Fruit fly (Drosophila melanogaster) whole organism, embryonic: ENCODE results near the gene Agxt.

Experiments used
- Atf-2 ChIP-seq: fragments of 200-800 bp; sonication (Bioruptor generic); optimal IDR thresholded peaks from 2 replicates; lab custom pipeline; 2016; ENCODE audit warnings: missing biosample characterization, missing genetic modification characterization
- CG10274 ChIP-seq: fragments of 200-800 bp; sonication (Bioruptor generic); optimal IDR thresholded peaks from 3 replicates; lab custom pipeline; 2017; ENCODE audit warnings: missing biosample characterization, mild to moderate bottlenecking, missing genetic modification characterization
- CG11247 ChIP-seq: fragments of 200-800 bp; sonication (Bioruptor generic); IDR thresholded peaks from 2 replicates; pipeline ENCODE4 v1.3.6; 2022; ENCODE audit warnings: missing biosample characterization, missing genetic modification characterization
- CG12391 ChIP-seq: fragments of 200-800 bp; sonication (Bioruptor generic); optimal IDR thresholded peaks from 3 replicates; lab custom pipeline; 2018; ENCODE audit warnings: missing biosample characterization, mild to moderate bottlenecking, missing genetic modification characterization, moderate library complexity
- CG12942 ChIP-seq: fragments of 200-800 bp; sonication (Bioruptor generic); optimal IDR thresholded peaks from 3 replicates; lab custom pipeline; 2016; ENCODE audit warnings: missing biosample characterization, missing genetic modification characterization
- CG13287 ChIP-seq: fragments of 200-800 bp; sonication (Bioruptor generic); IDR thresholded peaks from 2 replicates; pipeline ENCODE4 v1.3.6; 2022; ENCODE audit warnings: missing biosample characterization, missing genetic modification characterization; ENCODE audit not compliant: partially characterized antibody
- CG13624 ChIP-seq: fragments of 200-800 bp; sonication (Bioruptor generic); optimal IDR thresholded peaks from 2 replicates; lab custom pipeline; 2016; ENCODE audit warnings: missing biosample characterization, missing genetic modification characterization
- CG13894 ChIP-seq: fragments of 200-800 bp; sonication (Bioruptor generic); optimal IDR thresholded peaks from 3 replicates; lab custom pipeline; 2018; ENCODE audit warnings: missing biosample characterization, mild to moderate bottlenecking, missing genetic modification characterization, moderate library complexity
- CG15073 ChIP-seq: fragments of 200-800 bp; sonication (Bioruptor generic); optimal IDR thresholded peaks from 2 replicates; lab custom pipeline; 2016; ENCODE audit warnings: missing biosample characterization, missing genetic modification characterization
- CG1603 ChIP-seq: fragments of 200-800 bp; sonication (Bioruptor generic); optimal IDR thresholded peaks from 2 replicates; lab custom pipeline; 2019; ENCODE audit warnings: missing biosample characterization, mild to moderate bottlenecking, missing genetic modification characterization, moderate library complexity
- CG1647 ChIP-seq: fragments of 200-800 bp; sonication (Bioruptor generic); optimal IDR thresholded peaks from 3 replicates; lab custom pipeline; 2016; ENCODE audit warnings: missing biosample characterization, missing genetic modification characterization
- CG16779 ChIP-seq: fragments of 200-800 bp; sonication (Bioruptor generic); IDR thresholded peaks from 2 replicates; pipeline ENCODE4 v1.3.6; 2022; ENCODE audit warnings: missing biosample characterization, missing genetic modification characterization
- CG18011 ChIP-seq: fragments of 200-800 bp; sonication (Bioruptor generic); optimal IDR thresholded peaks from 2 replicates; lab custom pipeline; 2017; ENCODE audit warnings: missing biosample characterization, missing genetic modification characterization, mild to moderate bottlenecking, moderate library complexity, missing genotype
- CG18476 ChIP-seq: fragments of 200-800 bp; sonication (Bioruptor generic); optimal IDR thresholded peaks from 2 replicates; lab custom pipeline; 2016; ENCODE audit warnings: missing biosample characterization, mild to moderate bottlenecking, missing genetic modification characterization
- CG18619 ChIP-seq: fragments of 200-800 bp; sonication (Bioruptor generic); optimal IDR thresholded peaks from 3 replicates; lab custom pipeline; 2017; ENCODE audit warnings: missing biosample characterization, mild to moderate bottlenecking, missing genetic modification characterization
- CG2712 ChIP-seq: fragments of 200-800 bp; optimal IDR thresholded peaks from 3 replicates; lab custom pipeline; 2019; ENCODE audit warnings: missing biosample characterization, mild to moderate bottlenecking, missing genetic modification characterization, moderate library complexity
- CG32532 ChIP-seq: fragments of 200-800 bp; sonication (Bioruptor generic); IDR thresholded peaks from 2 replicates; pipeline ENCODE4 v1.3.6; 2022; ENCODE audit warnings: missing biosample characterization, missing genetic modification characterization
- CG34376 ChIP-seq: fragments of 200-800 bp; sonication (Bioruptor generic); optimal IDR thresholded peaks from 2 replicates; lab custom pipeline; 2018; ENCODE audit warnings: missing biosample characterization, mild to moderate bottlenecking, missing genetic modification characterization
- CG4617 ChIP-seq: fragments of 200-800 bp; sonication (Bioruptor generic); optimal IDR thresholded peaks from 3 replicates; lab custom pipeline; 2016; ENCODE audit warnings: missing biosample characterization, missing genetic modification characterization, borderline replicate concordance
- CG4707 ChIP-seq: fragments of 200-800 bp; sonication (Bioruptor generic); optimal IDR thresholded peaks from 2 replicates; lab custom pipeline; 2018; ENCODE audit warnings: missing biosample characterization, mild to moderate bottlenecking, missing genetic modification characterization, moderate library complexity
- CG8290 ChIP-seq, 3 experiments: fragments of 200-800 bp; sonication (Bioruptor generic); optimal IDR thresholded peaks; 2 replicates each; lab custom pipeline; 2016 to 2019; ENCODE audit warnings: missing biosample characterization in 3 of 3, missing genetic modification characterization in 3 of 3, mild to moderate bottlenecking in 2 of 3, moderate library complexity in 1 of 3
- D ChIP-seq, 2 experiments: fragments of 200-800 bp in 1 of 2; fragments of >200 bp in 1 of 2; sonication (Bioruptor generic) in 1 of 2; optimal IDR thresholded peaks; 2 replicates in 1 of 2; 3 replicates in 1 of 2; lab custom pipeline; 2017; ENCODE audit warnings: mild to moderate bottlenecking in 1 of 2, missing biosample characterization in 1 of 2, missing genetic modification characterization in 1 of 2, missing genetic modification reagents in 1 of 2
- Dll ChIP-seq: fragments of 200-800 bp; sonication (Bioruptor generic); IDR thresholded peaks from 4 replicates; pipeline ENCODE4 v1.3.6; 2022; ENCODE audit warnings: missing biosample characterization, missing genetic modification characterization; ENCODE audit not compliant: partially characterized antibody
- Hey ChIP-seq: fragments of 200-800 bp; sonication (Bioruptor generic); optimal IDR thresholded peaks from 3 replicates; lab custom pipeline; 2018; ENCODE audit warnings: missing biosample characterization, mild to moderate bottlenecking, missing genetic modification characterization
- Hmr ChIP-seq: fragments of 200-800 bp; sonication (Bioruptor generic); optimal IDR thresholded peaks from 3 replicates; lab custom pipeline; 2017; ENCODE audit warnings: mild to moderate bottlenecking, missing biosample characterization, missing genetic modification reagents, missing genetic modification characterization
- Oaz ChIP-seq: fragments of 200-800 bp; sonication (Bioruptor generic); IDR thresholded peaks from 2 replicates; pipeline ENCODE4 v1.3.6; 2022; ENCODE audit warnings: missing biosample characterization, missing genetic modification characterization
- Ptx1 ChIP-seq: fragments of 200-800 bp; sonication (Bioruptor generic); IDR thresholded peaks from 2 replicates; pipeline ENCODE4 v1.3.6; 2022; ENCODE audit warnings: missing biosample characterization, missing genetic modification characterization
- Ssrp ChIP-seq: fragments of 200-800 bp; sonication (Bioruptor generic); optimal IDR thresholded peaks from 2 replicates; lab custom pipeline; 2018; ENCODE audit warnings: missing biosample characterization, mild to moderate bottlenecking, missing genetic modification characterization, moderate library complexity
- cato ChIP-seq: fragments of 200-800 bp; sonication (Bioruptor generic); optimal IDR thresholded peaks from 2 replicates; lab custom pipeline; 2016; ENCODE audit warnings: missing biosample characterization, missing genetic modification characterization, borderline replicate concordance
- croc ChIP-seq: fragments of 200-800 bp; sonication (Bioruptor generic); conservative IDR thresholded peaks from 3 replicates; pipeline ENCODE4 v1.3.6; 2022; ENCODE audit warnings: missing biosample characterization, missing genetic modification characterization
- dm ChIP-seq: fragments of 200-800 bp; sonication (Bioruptor generic); optimal IDR thresholded peaks from 3 replicates; lab custom pipeline; 2016; ENCODE audit warnings: missing biosample characterization, missing genetic modification characterization
- dmrt11E ChIP-seq: fragments of 200-800 bp; sonication (Bioruptor generic); optimal IDR thresholded peaks from 3 replicates; lab custom pipeline; 2018; ENCODE audit warnings: missing biosample characterization, mild to moderate bottlenecking, missing genetic modification characterization, moderate library complexity
- dpn ChIP-seq, 2 experiments: fragments of 200-800 bp; sonication (Bioruptor generic); optimal IDR thresholded peaks; 3 replicates each; lab custom pipeline; 2016; ENCODE audit warnings: missing biosample characterization in 2 of 2, missing genetic modification characterization in 2 of 2
- dysf ChIP-seq: fragments of 200-800 bp; sonication (Bioruptor generic); IDR thresholded peaks from 3 replicates; pipeline ENCODE4 v1.3.6; 2022; ENCODE audit warnings: missing biosample characterization, missing genetic modification characterization
- gem ChIP-seq: fragments of 200-800 bp; sonication (Bioruptor generic); optimal IDR thresholded peaks from 2 replicates; lab custom pipeline; 2019; ENCODE audit warnings: missing biosample characterization, mild to moderate bottlenecking, missing genetic modification characterization, moderate library complexity
- h ChIP-seq: fragments of >200 bp; optimal IDR thresholded peaks from 2 replicates; lab custom pipeline; 2017
- ham ChIP-seq: fragments of 200-800 bp; sonication (Bioruptor generic); IDR thresholded peaks from 2 replicates; pipeline ENCODE4 v1.3.6; 2022; ENCODE audit warnings: missing biosample characterization, missing genetic modification characterization
- jigr1 ChIP-seq: fragments of 200-800 bp; sonication (Bioruptor generic); IDR thresholded peaks from 3 replicates; pipeline ENCODE4 v1.3.6; 2022; ENCODE audit warnings: missing biosample characterization, missing genetic modification characterization
- ken ChIP-seq: fragments of 200-800 bp; sonication (Bioruptor generic); IDR thresholded peaks from 3 replicates; pipeline ENCODE4 v1.3.6; 2022; ENCODE audit warnings: missing biosample characterization, missing genetic modification characterization
- pho ChIP-seq: fragments of 200-800 bp; sonication (Bioruptor generic); optimal IDR thresholded peaks from 2 replicates; lab custom pipeline; 2016; ENCODE audit warnings: missing biosample characterization, missing genetic modification characterization
- phol ChIP-seq: fragments of 200-800 bp; sonication (Bioruptor generic); optimal IDR thresholded peaks from 3 replicates; lab custom pipeline; 2018; ENCODE audit warnings: missing biosample characterization, mild to moderate bottlenecking, missing genetic modification characterization, moderate library complexity
- pros ChIP-seq: fragments of 200-800 bp; sonication (Bioruptor generic); optimal IDR thresholded peaks from 3 replicates; lab custom pipeline; 2019; ENCODE audit warnings: missing biosample characterization, mild to moderate bottlenecking, missing genetic modification characterization, moderate library complexity
- pum ChIP-seq: fragments of 200-800 bp; sonication (Bioruptor generic); optimal IDR thresholded peaks from 2 replicates; lab custom pipeline; 2016; ENCODE audit warnings: missing biosample characterization, missing genetic modification characterization
- row ChIP-seq: fragments of 200-800 bp; sonication (Bioruptor generic); IDR thresholded peaks from 3 replicates; pipeline ENCODE4 v1.3.6; 2022; ENCODE audit warnings: missing biosample characterization, missing genetic modification characterization
- slbo ChIP-seq: fragments of 200-800 bp; sonication (Bioruptor generic); IDR thresholded peaks from 2 replicates; pipeline ENCODE4 v1.3.6; 2022; ENCODE audit warnings: missing biosample characterization, missing genetic modification characterization
- stc ChIP-seq: fragments of 200-800 bp; sonication (Bioruptor generic); IDR thresholded peaks from 2 replicates; pipeline ENCODE4 v1.3.6; 2022; ENCODE audit warnings: missing biosample characterization, missing genetic modification characterization
- sug ChIP-seq: fragments of 200-800 bp; optimal IDR thresholded peaks from 2 replicates; lab custom pipeline; 2019; ENCODE audit warnings: missing biosample characterization, mild to moderate bottlenecking, missing genetic modification characterization, moderate library complexity
- tgo ChIP-seq: fragments of 200-800 bp; sonication (Bioruptor generic); IDR thresholded peaks from 3 replicates; pipeline ENCODE4 v1.3.6; 2022; ENCODE audit warnings: missing biosample characterization, missing genetic modification characterization
- unc-4 ChIP-seq: fragments of 200-800 bp; sonication (Bioruptor generic); IDR thresholded peaks from 2 replicates; pipeline ENCODE4 v1.3.6; 2022; ENCODE audit warnings: missing biosample characterization, missing genetic modification characterization; ENCODE audit not compliant: partially characterized antibody
- unpg ChIP-seq: fragments of 200-800 bp; sonication (Bioruptor generic); optimal IDR thresholded peaks from 3 replicates; lab custom pipeline; 2018; ENCODE audit warnings: missing biosample characterization, mild to moderate bottlenecking, missing genetic modification characterization, moderate library complexity

Gene Agxt

DNA sequence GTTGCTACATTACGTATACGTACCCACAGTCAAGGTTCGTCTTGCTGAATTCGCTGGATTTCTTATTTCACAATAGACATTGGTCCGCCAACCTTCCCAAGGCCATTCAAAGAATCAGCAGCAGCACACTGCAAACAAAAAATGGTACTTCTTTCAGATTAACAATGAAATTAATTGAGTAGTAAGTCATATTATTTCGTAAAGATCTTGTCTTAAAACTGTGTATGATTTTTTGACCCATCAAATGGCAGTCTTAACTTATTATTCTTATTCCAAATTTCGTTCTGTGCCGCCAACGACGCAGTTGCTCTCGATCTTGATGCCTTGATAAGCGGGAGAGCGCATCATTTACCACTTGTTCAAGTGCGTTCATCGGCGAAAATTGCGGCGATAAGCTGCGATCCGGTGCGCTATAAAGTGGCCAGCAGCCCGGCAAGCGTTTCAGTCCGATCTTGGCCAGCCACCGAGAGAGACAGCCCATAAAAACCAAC lies at the start of gene Agxt (continued):
- no peak for TF ChIP-seq CG1647
- TF ChIP-seq tgo (GFP tag; lab: Robert Waterston, UW), result peak; percentile 44; the same call in 1 of the 3 replicates
- peak; percentile 46; the same call in 1 of the 2 replicates for TF ChIP-seq CG32532 (GFP tag; lab: Robert Waterston, UW)
- no peak for TF ChIP-seq pros (GFP tag; lab: Kevin White, UChicago)
- no peak for TF ChIP-seq Dll (GFP tag; lab: Robert Waterston, UW)
- no peak for TF ChIP-seq CG16779 (GFP tag; lab: Robert Waterston, UW)
- TF ChIP-seq CG4617 (GFP tag; lab: Kevin White, UChicago), result no peak
- peak; percentile 53 for TF ChIP-seq Ptx1
- no peak for TF ChIP-seq dm
- no peak for TF ChIP-seq CG18011 (GFP tag; lab: Kevin White, UChicago)
- TF ChIP-seq CG18476 (GFP tag; lab: Kevin White, UChicago), result no peak
- no peak for TF ChIP-seq Hey (tag; lab: Kevin White, UChicago)
- TF ChIP-seq CG11247 (GFP tag; lab: Robert Waterston, UW), result no peak
- peak; percentile 37; the same call in 1 of the 2 replicates for TF ChIP-seq slbo
- no peak for TF ChIP-seq pho
- no peak for TF ChIP-seq unc-4 (GFP tag; lab: Robert Waterston, UW)
- no peak for TF ChIP-seq cato (GFP tag; lab: Kevin White, UChicago)
- no peak for TF ChIP-seq CG18619 (GFP tag; lab: Kevin White, UChicago)
- TF ChIP-seq pum, result peak; percentile 6
- no peak for TF ChIP-seq D (optimal IDR thresholded peaks at IDR 0.05; lab: Kevin White, UChicago)
- TF ChIP-seq D (GFP tag; optimal IDR thresholded peaks at IDR 0.05; lab: Kevin White, UChicago), result no peak
- TF ChIP-seq stc (GFP tag; lab: Robert Waterston, UW), result peak; percentile 27; the same call in 1 of the 2 replicates
- TF ChIP-seq CG13894 (tag; lab: Kevin White, UChicago), result no peak
- no peak for TF ChIP-seq CG4707 (GFP tag; lab: Kevin White, UChicago)
- TF ChIP-seq CG15073 (GFP tag; lab: Kevin White, UChicago), result no peak
- no peak for TF ChIP-seq ham
- TF ChIP-seq CG8290 (GFP tag; optimal IDR thresholded peaks at IDR 0.05; lab: Kevin White, UChicago), result no peak
- TF ChIP-seq CG8290 (tag; optimal IDR thresholded peaks at IDR 0.05; lab: Kevin White, UChicago), result peak in 1 of 2 experiments; percentile 62
- peak; percentile 61 for TF ChIP-seq row (GFP tag; lab: Robert Waterston, UW)
- peak; percentile 7 for TF ChIP-seq CG2712 (tag; lab: Kevin White, UChicago)
- no peak for TF ChIP-seq dmrt11E (tag; lab: Kevin White, UChicago)
- no peak for TF ChIP-seq ken (GFP tag; lab: Robert Waterston, UW)
- TF ChIP-seq CG13624 (GFP tag; lab: Kevin White, UChicago), result peak; percentile 32
- TF ChIP-seq Atf-2, result no peak
- peak; percentile 44 for TF ChIP-seq gem (tag; lab: Kevin White, UChicago)
- TF ChIP-seq unpg (GFP tag; lab: Kevin White, UChicago), result peak; percentile 6
- no peak for TF ChIP-seq croc (GFP tag; lab: Robert Waterston, UW)
- 0 out of 3 replicates have a peak, but pooled peaks have one; percentile 17 for TF ChIP-seq dysf (GFP tag; lab: Robert Waterston, UW)
- peak; percentile 31 for TF ChIP-seq CG1603 (tag; lab: Kevin White, UChicago)
- no peak for TF ChIP-seq Ssrp (tag; lab: Kevin White, UChicago)
- no peak for TF ChIP-seq CG12942
- TF ChIP-seq sug (tag; lab: Kevin White, UChicago), result no peak
- no peak for TF ChIP-seq Oaz (GFP tag; lab: Robert Waterston, UW)
- TF ChIP-seq dpn (GFP tag; optimal IDR thresholded peaks at IDR 0.05; lab: Kevin White, UChicago), result peak in 1 of 2 experiments; percentile 11
- TF ChIP-seq CG10274, result no peak
- peak; percentile 28 for TF ChIP-seq Hmr (GFP tag; lab: Kevin White, UChicago)
- TF ChIP-seq CG34376 (GFP tag; lab: Kevin White, UChicago), result no peak
- no peak for TF ChIP-seq phol (tag; lab: Kevin White, UChicago)
- TF ChIP-seq h, result no peak
- no peak for TF ChIP-seq jigr1 (GFP tag; lab: Robert Waterston, UW)
- no peak for TF ChIP-seq CG13287
- TF ChIP-seq CG12391 (tag; lab: Kevin White, UChicago), result peak; percentile 21
